Worm (Caenorhabditis elegans) whole organism, L2 larva: ENCODE measurements around the gene tbg-1.
A peak's percentile ranks its signal among the peaks of the same experiment; 100 is the strongest.

Experiments used
- ceh-82 ChIP-seq: fragments of 150-350 bp; optimal IDR thresholded peaks from 2 replicates; lab custom pipeline; 2014; ENCODE audit warnings: missing biosample characterization, missing genetic modification characterization
- elt-3 ChIP-seq: sonication (generic microtip); optimal IDR thresholded peaks from 2 replicates; lab custom pipeline; 2017; ENCODE audit warnings: missing biosample characterization, missing genetic modification characterization
- fos-1 ChIP-seq: fragments of 150-350 bp; optimal IDR thresholded peaks from 2 replicates; lab custom pipeline; 2014; ENCODE audit warnings: missing biosample characterization, missing genetic modification characterization
- mdl-1 ChIP-seq, 2 experiments: fragments of 150-350 bp in 1 of 2; sonication (generic microtip) in 1 of 2; optimal IDR thresholded peaks; 2 replicates each; lab custom pipeline; 2017; ENCODE audit warnings: missing biosample characterization in 2 of 2, missing genetic modification characterization in 2 of 2
- nhr-11 ChIP-seq: fragments of 150-350 bp; optimal IDR thresholded peaks from 2 replicates; lab custom pipeline; 2014; ENCODE audit warnings: missing biosample characterization, missing genetic modification characterization
- nhr-237 ChIP-seq: fragments of 150-350 bp; optimal IDR thresholded peaks from 2 replicates; lab custom pipeline; 2014; ENCODE audit warnings: missing biosample characterization, missing genetic modification characterization
- nhr-6 ChIP-seq: fragments of 150-350 bp; optimal IDR thresholded peaks from 2 replicates; lab custom pipeline; 2014; ENCODE audit warnings: missing biosample characterization, missing genetic modification characterization
- peb-1 ChIP-seq: fragments of 150-350 bp; optimal IDR thresholded peaks from 2 replicates; lab custom pipeline; 2014; ENCODE audit warnings: missing biosample characterization, missing genetic modification characterization
- skn-1 ChIP-seq: sonication (generic microtip); optimal IDR thresholded peaks from 2 replicates; lab custom pipeline; 2017; ENCODE audit warnings: missing biosample characterization, missing genetic modification characterization
- ztf-4 ChIP-seq: fragments of 150-350 bp; optimal IDR thresholded peaks from 2 replicates; lab custom pipeline; 2014; ENCODE audit warnings: missing biosample characterization, missing genetic modification characterization

DNA sequence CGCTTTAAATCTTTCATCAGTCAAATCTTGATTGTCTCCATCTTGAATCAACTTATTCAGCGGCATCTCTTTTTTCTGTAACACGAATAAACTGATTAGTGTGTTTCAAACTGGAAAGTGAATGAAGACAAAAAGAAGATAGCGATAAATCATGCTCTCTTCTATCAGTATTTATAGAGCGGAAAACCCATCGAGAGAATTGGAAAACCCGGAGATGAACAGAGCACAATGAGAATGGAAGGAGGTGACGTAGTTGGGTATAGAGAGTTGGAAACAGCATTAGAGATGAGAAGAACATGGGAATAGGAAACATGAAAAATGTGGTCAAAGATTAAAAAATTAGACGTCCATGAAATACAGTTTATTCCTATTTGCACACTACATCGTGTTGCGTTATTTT lies 36.8 kb downstream of the tbg-1 start, which contains the start of gene acox-1.5:
- TF ChIP-seq elt-3 = no peak
- TF ChIP-seq fos-1 = peak; percentile 83
- TF ChIP-seq mdl-1 (tag; optimal IDR thresholded peaks at IDR 0.05; lab: Kevin White, UChicago) = no peak
- no peak for TF ChIP-seq skn-1 (tag; lab: Kevin White, UChicago)
- no peak for TF ChIP-seq nhr-6 (tag; lab: Kevin White, UChicago)
- TF ChIP-seq peb-1 (tag; lab: Kevin White, UChicago) = no peak
- no peak for TF ChIP-seq nhr-11
- TF ChIP-seq nhr-237 = no peak
- TF ChIP-seq ceh-82 (tag; lab: Kevin White, UChicago) = no peak
- no peak for TF ChIP-seq ztf-4 (tag; lab: Kevin White, UChicago)
